Fruit fly (Drosophila melanogaster) whole organism, larva: ENCODE results near the gene CG32079.

Source experiments
- noc ChIP-seq: fragments of 200-800 bp; sonication (Bioruptor generic); optimal IDR thresholded peaks from 3 replicates; lab custom pipeline; 2019; ENCODE audit warnings: missing biosample characterization, mild to moderate bottlenecking, missing genetic modification characterization, moderate library complexity

CG32079 gene

DNA sequence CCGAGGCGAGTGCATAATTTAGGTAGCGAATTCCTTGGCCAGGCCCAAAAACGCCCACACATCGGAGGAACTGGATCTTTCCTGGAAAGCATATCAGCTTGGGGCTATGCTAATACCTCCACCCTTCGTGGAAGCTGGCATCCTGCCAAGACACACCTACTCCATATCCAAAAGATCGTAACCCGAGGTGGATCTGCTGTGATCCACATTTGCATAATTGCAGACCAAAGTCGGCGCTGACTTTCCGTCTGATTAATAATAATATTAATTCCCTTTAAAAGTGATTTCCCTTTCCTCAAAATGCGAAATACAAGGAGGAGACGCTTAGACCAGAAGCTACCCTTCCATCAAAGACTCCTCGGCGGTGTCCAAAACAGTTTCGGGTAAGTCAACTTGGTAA, at the start of gene CG32079:
Gene CG32079 (plus strand): TSS at position 301 of the 400 bp plus-strand sequence.
- no peak for TF ChIP-seq noc (tag; lab: Kevin White, UChicago)

DNA sequence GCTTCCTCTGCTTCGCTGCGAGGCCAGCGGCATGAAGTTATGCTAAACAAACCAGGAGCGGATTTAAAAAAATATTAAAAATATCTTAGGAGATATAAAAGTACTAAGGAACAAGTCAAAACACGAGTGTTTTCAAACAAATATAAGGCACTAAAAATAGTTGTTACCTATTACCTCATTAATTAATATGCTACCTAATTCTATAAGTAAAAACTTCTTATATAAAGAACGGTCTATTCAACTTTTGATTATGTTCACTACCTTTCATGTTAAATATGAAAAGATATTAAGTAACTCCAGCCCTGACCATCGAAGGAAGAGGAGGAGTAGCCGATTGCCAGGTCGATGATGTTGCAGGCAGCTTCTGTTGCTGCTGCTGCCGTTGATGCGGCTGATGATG, 48.9 kb upstream of the CG32079 start:
- no peak for TF ChIP-seq noc (tag; lab: Kevin White, UChicago)

DNA sequence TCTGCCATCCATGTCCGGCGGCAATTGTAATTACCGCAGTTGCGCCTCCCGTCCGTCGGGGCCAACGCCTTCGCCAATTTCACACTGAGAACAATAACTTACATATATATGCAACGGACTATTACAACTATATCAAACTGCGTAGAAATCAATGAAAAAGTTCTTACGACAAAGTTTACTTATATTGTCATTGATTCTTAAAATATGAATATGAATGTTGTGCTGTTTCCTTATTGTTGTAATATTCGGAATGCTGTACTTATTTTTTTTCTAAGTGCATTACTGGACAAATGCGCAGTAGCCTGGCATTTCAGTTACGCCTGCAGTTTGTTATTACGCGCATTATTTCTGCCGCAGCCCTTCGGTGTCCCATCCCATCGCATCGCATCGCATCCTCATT, 47.9 kb upstream of the CG32079 start:
- TF ChIP-seq noc (tag; lab: Kevin White, UChicago), result no peak

DNA sequence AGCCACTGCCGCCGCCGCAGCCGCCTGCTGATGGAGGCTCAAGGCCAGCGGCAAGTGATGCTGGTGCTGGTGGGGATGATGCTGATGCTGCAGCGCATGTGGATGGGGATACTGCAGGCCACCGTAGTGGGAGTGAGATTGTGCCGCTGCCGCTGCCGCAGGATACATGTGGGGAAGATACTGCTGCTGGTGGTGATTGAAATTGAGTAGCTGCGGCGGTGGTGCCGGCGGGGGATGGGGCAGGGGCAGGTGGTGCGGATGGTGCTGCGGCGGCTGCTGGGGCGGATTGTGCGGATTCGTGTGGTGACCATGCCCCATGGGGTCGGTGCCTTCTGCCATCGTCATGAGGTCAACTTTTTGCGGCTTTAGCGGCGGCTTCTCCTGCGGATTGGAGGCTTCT, 40.8 kb upstream of the CG32079 start:
- TF ChIP-seq noc (tag; lab: Kevin White, UChicago), result no peak

DNA sequence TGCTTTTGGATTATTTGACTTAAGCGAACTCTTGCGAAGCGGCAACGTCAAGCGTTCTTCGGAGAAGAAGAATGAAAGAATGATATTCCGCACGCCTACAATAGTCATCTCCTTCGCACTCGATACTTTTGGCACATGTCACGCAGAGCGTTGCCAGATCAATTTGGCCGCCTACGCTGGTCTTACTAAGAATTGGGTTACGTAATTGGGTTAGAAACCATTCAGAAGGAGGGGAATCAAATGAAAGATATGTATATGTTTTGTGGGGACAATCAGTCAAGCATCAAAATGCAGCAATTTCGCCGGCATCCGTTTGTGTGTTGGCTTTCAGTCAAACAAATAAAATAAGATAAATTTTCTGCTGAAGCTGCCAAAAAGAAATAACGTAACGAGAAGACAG, 39.8 kb upstream of the CG32079 start:
- no peak for TF ChIP-seq noc (tag; lab: Kevin White, UChicago)

DNA sequence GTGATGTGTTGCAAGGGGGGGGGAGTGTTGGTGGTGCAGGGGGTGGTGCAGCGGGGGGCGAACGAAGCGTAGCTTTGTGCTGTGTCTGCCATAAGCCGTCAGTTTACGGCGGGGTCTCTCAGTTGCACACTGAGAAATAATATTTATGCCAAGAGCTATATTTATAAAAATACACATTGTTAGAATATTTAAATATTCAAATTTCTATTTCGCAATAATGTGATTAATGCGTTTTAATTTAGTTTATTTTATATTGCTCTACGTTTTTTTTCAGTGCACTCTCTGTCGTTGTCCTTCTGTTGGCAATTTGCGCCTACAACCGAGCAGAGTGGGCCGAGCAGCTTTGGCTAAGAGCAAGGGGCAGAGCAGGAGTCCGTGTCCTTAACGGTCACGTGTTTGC, 38.7 kb upstream of the CG32079 start:
- no peak for TF ChIP-seq noc (tag; lab: Kevin White, UChicago)

DNA sequence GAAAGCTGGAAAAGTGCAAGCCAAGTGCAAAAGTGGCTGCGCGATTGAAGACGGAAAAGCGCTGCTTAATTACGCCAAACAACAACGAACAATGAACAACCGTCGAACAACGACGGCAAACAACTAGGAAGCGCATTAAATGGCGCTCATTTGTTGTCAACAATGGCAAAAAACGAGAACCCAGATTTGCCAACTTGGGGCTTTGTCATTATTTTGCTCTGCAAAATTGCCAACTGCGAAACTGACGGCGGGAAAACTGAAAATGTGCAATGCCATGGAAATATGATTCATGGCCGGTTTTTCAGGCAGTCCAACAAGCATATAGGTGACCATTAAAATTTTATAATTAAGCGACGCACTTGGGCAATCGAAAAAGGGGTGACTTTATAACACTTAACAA, 36.8 kb upstream of the CG32079 start:
- no peak for TF ChIP-seq noc (tag; lab: Kevin White, UChicago)

DNA sequence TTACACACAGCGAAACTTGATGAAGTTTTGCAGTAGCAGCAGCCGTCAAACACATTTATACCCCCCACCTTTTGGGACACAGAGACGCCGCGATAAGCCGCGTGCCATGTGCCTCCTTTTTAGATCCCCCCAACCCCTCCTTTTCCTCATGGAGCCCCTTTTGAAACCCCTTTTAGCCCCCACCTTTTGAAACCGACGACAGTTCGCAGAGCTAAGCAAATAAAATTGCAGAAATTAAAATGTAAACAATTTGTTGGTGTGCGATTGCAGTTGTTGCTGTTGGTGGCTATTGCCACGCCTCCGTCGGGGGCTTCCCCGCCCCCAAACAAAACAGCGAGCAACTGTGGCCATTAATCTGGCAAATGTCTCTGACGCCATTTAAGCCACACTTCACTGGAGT, 36.1 kb upstream of the CG32079 start:
- no peak for TF ChIP-seq noc (tag; lab: Kevin White, UChicago)

DNA sequence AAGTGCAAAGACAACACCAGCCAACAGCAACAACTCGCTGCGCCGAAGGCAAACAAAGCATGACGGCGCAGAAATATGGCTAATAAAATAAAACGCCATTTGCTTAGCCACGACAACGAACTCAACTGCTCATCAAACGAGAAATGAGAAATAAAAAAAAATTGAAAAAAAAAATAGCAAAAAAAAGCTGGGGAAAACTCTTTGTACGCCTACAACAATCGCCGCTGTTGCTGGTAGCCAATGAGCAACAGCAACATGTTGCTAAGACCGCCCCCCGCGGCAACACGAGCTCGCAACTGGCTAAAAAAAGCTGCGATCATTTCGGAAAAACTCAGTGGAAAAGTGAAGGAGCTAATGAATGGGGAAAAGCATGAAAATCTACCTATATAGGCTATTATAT, 35.5 kb upstream of the CG32079 start:
- TF ChIP-seq noc (tag; lab: Kevin White, UChicago), result no peak

DNA sequence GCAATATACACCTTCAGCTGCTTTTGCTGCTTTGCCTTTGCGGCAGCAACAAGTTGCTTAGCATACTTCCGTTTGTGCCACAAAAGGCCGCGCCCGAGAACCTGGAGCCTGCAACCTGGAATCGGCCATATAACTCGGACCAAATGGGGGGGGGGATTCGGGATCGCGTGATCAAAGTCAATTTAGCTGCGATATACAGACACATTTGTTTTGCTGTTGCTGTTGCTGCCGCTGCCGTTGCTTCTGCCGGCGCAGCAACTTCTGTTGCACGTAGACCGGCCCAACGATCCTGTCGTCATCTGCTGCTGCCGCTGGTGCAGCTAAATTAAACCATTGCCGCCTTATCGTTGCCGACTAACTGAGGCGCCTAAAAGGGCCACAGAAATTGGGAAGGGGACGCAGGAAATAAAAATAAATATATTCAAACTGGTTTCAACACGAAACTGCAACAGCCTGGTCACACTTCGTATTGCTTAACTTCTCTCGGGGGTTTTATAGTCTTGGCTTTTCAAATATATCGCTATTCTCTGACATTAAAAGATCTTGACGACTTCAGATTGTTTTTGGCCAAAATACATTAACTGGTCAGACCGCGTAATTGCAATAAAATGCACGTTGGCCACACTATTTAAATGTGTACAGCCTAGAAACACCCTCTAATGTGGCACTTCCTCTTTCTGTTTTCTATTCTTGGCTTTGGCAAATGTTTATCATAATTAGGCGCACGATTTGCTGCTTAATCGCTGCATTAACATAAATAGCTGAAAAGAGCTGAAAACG, 33.9 kb upstream of the CG32079 start:
- no peak for TF ChIP-seq noc (tag; lab: Kevin White, UChicago)

DNA sequence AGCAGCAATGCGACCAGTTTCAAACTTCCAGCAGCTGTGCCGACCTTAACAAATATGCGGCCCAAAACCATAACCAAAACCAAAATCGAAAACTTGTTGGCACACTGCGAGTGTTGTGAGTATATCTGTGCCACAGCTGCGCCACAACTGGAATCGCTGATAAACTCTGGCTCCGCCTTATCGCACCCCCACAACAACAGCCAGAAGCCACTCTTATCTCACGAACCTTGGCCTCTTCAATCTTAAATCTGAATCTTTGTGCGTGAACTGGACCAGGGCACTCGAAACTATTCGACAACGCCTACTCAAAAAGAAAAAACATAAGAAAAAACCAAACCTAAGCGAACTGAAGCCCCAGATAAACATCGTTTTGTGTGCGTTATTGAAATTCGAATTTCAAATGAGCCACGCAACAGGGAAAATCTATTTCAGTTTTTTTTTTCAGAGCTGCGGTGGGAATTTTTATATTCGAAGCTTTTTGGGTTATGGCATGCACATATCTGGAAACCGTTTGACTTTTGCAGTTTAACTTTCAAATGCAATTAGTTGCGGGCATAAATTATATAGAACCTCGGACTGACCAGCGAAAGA, 28.0 kb upstream of the CG32079 start:
- TF ChIP-seq noc (tag; lab: Kevin White, UChicago), result no peak

DNA sequence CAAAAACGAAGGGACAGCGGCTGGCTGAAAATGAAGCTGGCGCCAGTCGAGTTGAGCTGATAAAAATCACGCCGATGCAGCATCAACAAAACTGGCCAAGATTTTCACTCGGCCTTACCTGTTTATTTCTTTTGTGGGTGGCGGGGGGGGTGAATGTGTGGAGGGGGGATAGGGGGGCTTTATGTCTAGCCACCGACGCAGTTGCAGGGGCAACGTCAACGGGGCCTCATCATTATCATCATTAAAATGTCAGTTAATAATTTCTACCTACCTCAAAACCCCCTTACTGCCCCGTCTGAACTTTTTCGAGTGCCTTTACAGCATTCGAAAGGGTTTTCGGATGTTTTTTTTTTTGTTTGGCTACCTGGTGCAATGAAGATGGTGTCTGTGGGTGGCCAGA, 25.8 kb upstream of the CG32079 start:
- no peak for TF ChIP-seq noc (tag; lab: Kevin White, UChicago)

DNA sequence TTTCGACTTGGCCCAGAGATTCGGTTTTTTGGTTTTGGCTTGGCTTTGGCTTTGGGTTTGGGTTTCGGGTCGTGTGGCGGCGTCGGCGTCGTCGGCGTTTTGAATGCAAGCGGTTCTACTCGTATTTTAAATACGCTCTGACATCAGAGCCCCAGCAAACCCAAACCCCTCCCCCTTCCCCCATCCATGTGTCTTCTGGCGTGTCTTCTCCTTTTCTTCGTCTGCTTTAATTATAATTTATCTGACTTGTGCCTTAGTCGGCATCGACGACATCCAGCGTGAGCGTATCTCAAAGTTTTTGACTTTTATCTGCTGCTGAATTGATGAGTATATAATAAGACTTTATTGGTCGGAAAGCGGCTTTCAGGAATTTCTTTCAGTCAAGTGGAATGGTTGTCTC, 23.6 kb upstream of the CG32079 start:
- TF ChIP-seq noc (tag; lab: Kevin White, UChicago), result no peak

DNA sequence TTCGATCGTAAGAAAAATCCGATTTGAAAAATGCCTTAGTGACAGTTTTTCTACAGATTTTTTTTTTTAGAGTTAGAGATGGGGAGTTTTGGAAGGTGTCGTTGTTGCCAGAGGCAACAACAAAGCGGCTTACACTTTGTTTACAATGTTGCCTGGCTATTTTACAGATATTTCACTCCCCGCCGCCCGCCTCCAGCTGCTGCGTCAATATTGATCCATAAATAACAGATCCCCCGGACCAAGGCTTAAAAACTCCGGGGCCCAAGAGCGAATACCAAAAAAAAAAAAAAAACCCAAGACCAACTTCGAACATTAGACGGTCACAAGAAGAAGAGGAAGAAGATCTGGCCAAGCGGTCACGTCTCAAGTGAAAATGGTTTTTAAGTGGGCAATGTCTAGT, 22.4 kb upstream of the CG32079 start:
- TF ChIP-seq noc (tag; lab: Kevin White, UChicago), result no peak

DNA sequence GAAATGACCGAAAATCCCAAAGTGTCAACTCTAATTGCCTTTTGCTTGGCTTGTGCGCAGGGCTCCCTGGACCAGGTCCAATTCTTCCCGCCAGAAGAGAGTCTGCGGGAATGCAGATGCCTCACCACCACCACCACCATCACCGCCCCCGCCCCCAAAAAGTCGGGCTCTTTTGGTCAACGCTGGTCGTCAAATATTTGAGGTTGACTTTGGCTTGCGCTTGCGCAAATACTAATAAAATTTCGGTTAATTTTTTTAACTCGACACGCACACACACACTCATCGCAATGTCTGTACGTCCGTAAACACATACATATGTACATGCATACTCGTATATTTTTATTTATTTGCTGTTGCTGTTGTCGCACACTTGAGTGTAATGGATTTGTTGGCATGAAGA, 21.4 kb upstream of the CG32079 start:
- TF ChIP-seq noc (tag; lab: Kevin White, UChicago), result no peak

DNA sequence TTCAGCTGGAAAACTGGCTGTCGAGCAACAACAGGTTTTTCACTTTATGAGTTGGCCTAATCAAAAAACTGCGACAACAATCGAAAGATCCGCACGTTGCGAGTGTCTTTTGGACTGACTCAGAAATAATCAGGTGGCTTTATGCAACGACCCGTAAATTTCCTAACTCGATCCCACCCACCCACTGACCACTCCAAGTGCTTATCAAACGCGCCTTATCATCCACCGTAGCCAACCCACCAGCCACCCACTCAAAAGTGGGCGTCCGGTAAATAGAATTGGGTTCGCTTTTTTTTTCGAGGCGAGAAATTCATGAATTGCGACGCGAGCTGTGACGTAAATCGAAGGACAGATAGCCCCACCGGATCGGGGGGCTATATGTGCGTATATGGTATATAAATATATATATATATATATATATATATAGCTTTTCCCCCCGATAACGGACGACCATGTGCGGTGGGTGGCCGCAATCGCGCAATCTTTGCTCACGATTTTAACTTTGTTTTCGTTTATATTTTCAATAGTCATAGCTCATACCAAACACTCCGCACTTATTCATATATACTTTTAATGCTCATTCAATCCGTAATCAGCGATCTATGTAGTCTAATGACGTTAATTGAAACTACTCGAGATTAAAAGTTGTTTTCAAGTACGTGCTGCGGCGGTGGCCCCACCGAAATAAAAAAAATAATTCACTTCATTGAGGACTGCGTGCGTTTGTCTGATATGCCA, 20.5 kb upstream of the CG32079 start:
- no peak for TF ChIP-seq noc (tag; lab: Kevin White, UChicago)

DNA sequence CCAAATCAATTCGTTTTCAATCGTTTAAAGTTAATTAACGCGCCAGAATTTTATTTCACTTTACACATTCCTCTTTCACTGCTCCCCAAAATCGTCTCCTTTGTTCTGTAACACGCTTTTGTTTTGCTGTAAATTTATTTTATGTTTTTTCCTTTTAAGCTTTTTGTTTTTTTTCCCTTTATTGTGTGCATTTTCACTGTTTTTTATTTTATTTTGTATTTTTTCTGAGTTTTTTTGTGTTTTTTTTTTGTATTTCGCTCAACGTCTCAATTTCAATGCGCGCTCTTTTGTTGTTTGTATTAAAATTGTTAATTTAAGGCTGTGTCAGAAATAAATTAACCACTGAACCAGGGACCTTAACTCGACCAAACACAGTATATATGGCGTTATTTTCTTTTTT, 18.9 kb upstream of the CG32079 start:
- no peak for TF ChIP-seq noc (tag; lab: Kevin White, UChicago)
